Worm (Caenorhabditis elegans) whole organism, L1 larva: ENCODE results near the gene let-19.
A peak's percentile ranks its signal among the peaks of the same experiment; 100 is the strongest.

Source experiments
- C04F5.9 ChIP-seq: sonication (generic microtip); optimal IDR thresholded peaks from 2 replicates; lab custom pipeline; 2016; ENCODE audit warnings: missing genetic modification characterization, missing compliant biosample characterization
- C34B4.2 ChIP-seq: sonication (generic microtip); optimal IDR thresholded peaks from 2 replicates; lab custom pipeline; 2017; ENCODE audit warnings: mild to moderate bottlenecking, missing genetic modification characterization, missing compliant biosample characterization
- F16B12.6 ChIP-seq: fragments of 150-350 bp; optimal IDR thresholded peaks from 2 replicates; lab custom pipeline; 2014; ENCODE audit warnings: missing biosample characterization, missing genetic modification characterization
- aly-2 ChIP-seq: fragments of 150-350 bp; optimal IDR thresholded peaks from 2 replicates; lab custom pipeline; 2014; ENCODE audit warnings: missing biosample characterization, missing genetic modification characterization
- ama-1 ChIP-seq: fragments of 150-350 bp; optimal IDR thresholded peaks from 2 replicates; lab custom pipeline; 2014
- blmp-1 ChIP-seq: fragments of 150-350 bp; optimal IDR thresholded peaks from 2 replicates; lab custom pipeline; 2014; ENCODE audit warnings: missing biosample characterization, missing genetic modification characterization
- ceh-63 ChIP-seq: fragments of 200-800 bp; sonication (Bioruptor generic); optimal IDR thresholded peaks from 2 replicates; lab custom pipeline; 2018; ENCODE audit warnings: mild to moderate bottlenecking, missing genetic modification characterization, missing compliant biosample characterization
- ceh-8 ChIP-seq: fragments of 200-800 bp; sonication (Bioruptor generic); optimal IDR thresholded peaks from 2 replicates; lab custom pipeline; 2018; ENCODE audit warnings: mild to moderate bottlenecking, missing genetic modification characterization, moderate library complexity, missing compliant biosample characterization
- ceh-82 ChIP-seq, 3 experiments: fragments of 150-350 bp in 1 of 3; sonication (generic microtip) in 2 of 3; optimal IDR thresholded peaks; 2 replicates each; lab custom pipeline; 2014 to 2017; ENCODE audit warnings: missing biosample characterization in 3 of 3, missing genetic modification characterization in 3 of 3
- ceh-90 ChIP-seq: sonication (generic microtip); optimal IDR thresholded peaks from 2 replicates; lab custom pipeline; 2016; ENCODE audit warnings: missing genetic modification characterization, missing compliant biosample characterization
- efl-1 ChIP-seq, 4 experiments: fragments of 150-350 bp; optimal IDR thresholded peaks in 3 of 4; peaks in 1 of 4; 1 replicate in 1 of 4; 2 replicates in 3 of 4; lab custom pipeline; 2014; ENCODE audit warnings: missing biosample characterization in 2 of 4, missing genetic modification characterization in 2 of 4, missing genetic modification reagents in 2 of 4
- efl-3 ChIP-seq: fragments of 200-800 bp; sonication (Bioruptor generic); optimal IDR thresholded peaks from 2 replicates; lab custom pipeline; 2018; ENCODE audit warnings: mild to moderate bottlenecking, missing genetic modification characterization, missing compliant biosample characterization
- egl-27 ChIP-seq, 2 experiments: fragments of 150-350 bp in 1 of 2; sonication (generic microtip); optimal IDR thresholded peaks; 3 replicates each; lab custom pipeline; 2017 to 2018; ENCODE audit warnings: missing biosample characterization in 2 of 2, missing genetic modification characterization in 2 of 2, missing genetic modification reagents in 2 of 2
- elt-2 ChIP-seq: sonication (generic microtip); optimal IDR thresholded peaks from 2 replicates; lab custom pipeline; 2016; ENCODE audit warnings: missing genetic modification characterization, mild to moderate bottlenecking, inconsistent platforms, missing compliant biosample characterization, missing genetic modification reagents
- elt-3 ChIP-seq, 6 experiments: fragments of 150-350 bp in 1 of 6; sonication (generic microtip); optimal IDR thresholded peaks; 2 replicates each; lab custom pipeline; 2017 to 2018; ENCODE audit warnings: missing biosample characterization in 6 of 6, missing genetic modification characterization in 6 of 6, inconsistent platforms in 1 of 6
- ets-5 ChIP-seq: fragments of 200-800 bp; sonication (Bioruptor generic); IDR thresholded peaks from 2 replicates; pipeline ENCODE4 v1.3.6; 2022; ENCODE audit warnings: missing genetic modification characterization, missing compliant biosample characterization
- fkh-10 ChIP-seq: sonication (generic microtip); optimal IDR thresholded peaks from 2 replicates; lab custom pipeline; 2017; ENCODE audit warnings: missing biosample characterization, missing genetic modification reagents, missing genetic modification characterization
- fkh-4 ChIP-seq: sonication (generic microtip); optimal IDR thresholded peaks from 2 replicates; lab custom pipeline; 2016; ENCODE audit warnings: missing compliant biosample characterization, missing genetic modification characterization, borderline replicate concordance
- fos-1 ChIP-seq: fragments of 150-350 bp; optimal IDR thresholded peaks from 2 replicates; lab custom pipeline; 2014; ENCODE audit warnings: missing biosample characterization, missing genetic modification characterization
- hlh-4 ChIP-seq: sonication (generic microtip); optimal IDR thresholded peaks from 2 replicates; lab custom pipeline; 2016; ENCODE audit warnings: mild to moderate bottlenecking, missing genetic modification characterization, missing compliant biosample characterization
- hpl-2 ChIP-seq: fragments of 150-350 bp; optimal IDR thresholded peaks from 2 replicates; lab custom pipeline; 2014; ENCODE audit warnings: missing biosample characterization, missing genetic modification reagents, missing genetic modification characterization
- irx-1 ChIP-seq: sonication (generic microtip); optimal IDR thresholded peaks from 2 replicates; lab custom pipeline; 2016; ENCODE audit warnings: missing genetic modification characterization, missing compliant biosample characterization
- isw-1 ChIP-seq: fragments of 200-800 bp; sonication (Bioruptor generic); IDR thresholded peaks from 2 replicates; pipeline ENCODE4 v1.3.6; 2022; ENCODE audit warnings: missing genetic modification characterization, missing compliant biosample characterization
- lin-13 ChIP-seq: fragments of 150-350 bp; optimal IDR thresholded peaks from 2 replicates; lab custom pipeline; 2014; ENCODE audit warnings: missing biosample characterization, missing genetic modification reagents, missing genetic modification characterization
- lin-15B ChIP-seq: fragments of 150-350 bp; sonication (generic microtip); optimal IDR thresholded peaks from 3 replicates; lab custom pipeline; 2014; ENCODE audit warnings: missing biosample characterization, missing genetic modification characterization
- lir-3 ChIP-seq: sonication (generic microtip); optimal IDR thresholded peaks from 2 replicates; lab custom pipeline; 2016; ENCODE audit warnings: mild to moderate bottlenecking, missing genetic modification characterization, moderate library complexity, missing compliant biosample characterization; ENCODE audit not compliant: poor library complexity
- mab-9 ChIP-seq: fragments of 200-800 bp; sonication (Bioruptor generic); IDR thresholded peaks from 2 replicates; pipeline ENCODE4 v1.3.6; 2022; ENCODE audit warnings: missing genetic modification reagents, missing genetic modification characterization, missing compliant biosample characterization
- mdl-1 ChIP-seq, 2 experiments: fragments of 150-350 bp; optimal IDR thresholded peaks; 2 replicates each; lab custom pipeline; 2014 to 2017; ENCODE audit warnings: missing biosample characterization in 2 of 2, missing genetic modification characterization in 2 of 2, inconsistent platforms in 1 of 2
- mep-1 ChIP-seq: fragments of 150-350 bp; optimal IDR thresholded peaks from 2 replicates; lab custom pipeline; 2014; ENCODE audit warnings: missing biosample characterization, missing genetic modification characterization
- nhr-11 ChIP-seq: fragments of 150-350 bp; optimal IDR thresholded peaks from 2 replicates; lab custom pipeline; 2014; ENCODE audit warnings: missing biosample characterization, missing genetic modification characterization
- nhr-28 ChIP-seq: fragments of 150-350 bp; optimal IDR thresholded peaks from 2 replicates; lab custom pipeline; 2014; ENCODE audit warnings: missing biosample characterization, missing genetic modification characterization
- nhr-47 ChIP-seq: sonication (generic microtip); optimal IDR thresholded peaks from 2 replicates; lab custom pipeline; 2016; ENCODE audit warnings: mild to moderate bottlenecking, missing genetic modification characterization, moderate library complexity, missing compliant biosample characterization
- nhr-76 ChIP-seq: sonication (generic microtip); optimal IDR thresholded peaks from 2 replicates; lab custom pipeline; 2017; ENCODE audit warnings: missing biosample characterization, missing genetic modification characterization
- nhr-84 ChIP-seq: sonication (generic microtip); optimal IDR thresholded peaks from 2 replicates; lab custom pipeline; 2017; ENCODE audit warnings: missing biosample characterization, missing genetic modification characterization
- nhr-90 ChIP-seq: sonication (generic microtip); optimal IDR thresholded peaks from 2 replicates; lab custom pipeline; 2016; ENCODE audit warnings: mild to moderate bottlenecking, missing genetic modification characterization, missing compliant biosample characterization; ENCODE audit not compliant: poor library complexity
- pag-3 ChIP-seq: sonication (generic microtip); optimal IDR thresholded peaks from 2 replicates; lab custom pipeline; 2017; ENCODE audit warnings: missing genetic modification characterization, mild to moderate bottlenecking, missing compliant biosample characterization, antibody characterized with exemption, borderline replicate concordance; ENCODE audit not compliant: insufficient read depth
- pqm-1 ChIP-seq: sonication (generic microtip); optimal IDR thresholded peaks from 3 replicates; lab custom pipeline; 2017; ENCODE audit warnings: missing biosample characterization, missing genetic modification characterization
- rnt-1 ChIP-seq: sonication (generic microtip); optimal IDR thresholded peaks from 2 replicates; lab custom pipeline; 2016; ENCODE audit warnings: mild to moderate bottlenecking, missing genetic modification characterization, moderate library complexity, missing compliant biosample characterization
- skn-1 ChIP-seq: fragments of 150-350 bp; optimal IDR thresholded peaks from 2 replicates; lab custom pipeline; 2014; ENCODE audit warnings: missing biosample characterization, missing genetic modification characterization
- sptf-1 ChIP-seq: fragments of 150-350 bp; optimal IDR thresholded peaks from 2 replicates; lab custom pipeline; 2014; ENCODE audit warnings: missing biosample characterization, missing genetic modification characterization
- tbx-2 ChIP-seq: sonication (generic microtip); optimal IDR thresholded peaks from 2 replicates; lab custom pipeline; 2016; ENCODE audit warnings: missing genetic modification characterization, missing compliant biosample characterization
- unc-30 ChIP-seq: sonication (generic microtip); optimal IDR thresholded peaks from 2 replicates; lab custom pipeline; 2017; ENCODE audit warnings: missing biosample characterization, missing genetic modification characterization
- unc-62 ChIP-seq: fragments of 150-350 bp; optimal IDR thresholded peaks from 2 replicates; lab custom pipeline; 2014; ENCODE audit warnings: missing biosample characterization, missing genetic modification reagents, missing genetic modification characterization
- unc-86 ChIP-seq: sonication (generic microtip); optimal IDR thresholded peaks from 2 replicates; lab custom pipeline; 2016; ENCODE audit warnings: missing genetic modification characterization, missing compliant biosample characterization
- vab-15 ChIP-seq: sonication (generic microtip); optimal IDR thresholded peaks from 2 replicates; lab custom pipeline; 2017; ENCODE audit warnings: missing genotype, mild to moderate bottlenecking, missing genetic modification characterization, missing compliant biosample characterization
- xbp-1 ChIP-seq: sonication (generic microtip); optimal IDR thresholded peaks from 2 replicates; lab custom pipeline; 2016; ENCODE audit warnings: missing genetic modification characterization, missing compliant biosample characterization
- ztf-4 ChIP-seq: fragments of 150-350 bp; optimal IDR thresholded peaks from 2 replicates; lab custom pipeline; 2014; ENCODE audit warnings: missing biosample characterization, missing genetic modification characterization

let-19 gene

ce11 chrII:8813659-8814058, 42.9 kb downstream of the let-19 start (continued):
- TF ChIP-seq ama-1, result no peak
- no peak for TF ChIP-seq egl-27 (tag; optimal IDR thresholded peaks at IDR 0.05; lab: Kevin White, UChicago)
- TF ChIP-seq C04F5.9 (tag; lab: Kevin White, UChicago), result no peak
- peak; percentile 28 for TF ChIP-seq vab-15
- no peak for TF ChIP-seq lin-15B (tag; lab: Kevin White, UChicago)
- TF ChIP-seq unc-30 (tag; lab: Kevin White, UChicago), result no peak
- TF ChIP-seq nhr-47, result peak; percentile 51
- no peak for TF ChIP-seq isw-1 (GFP tag; lab: Robert Waterston, UW)
- TF ChIP-seq hpl-2 (GFP tag; lab: Kevin White, UChicago), result no peak
- no peak for TF ChIP-seq efl-1 (optimal IDR thresholded peaks at IDR 0.05; lab: Kevin White, UChicago)
- no peak for TF ChIP-seq efl-1 (GFP tag; optimal IDR thresholded peaks at IDR 0.05 in 1 of 2; lab: Kevin White, UChicago)
- TF ChIP-seq nhr-90, result peak; percentile 74
- peak; percentile 86 for TF ChIP-seq blmp-1 (tag; lab: Kevin White, UChicago)
- no peak for TF ChIP-seq ztf-4 (tag; lab: Kevin White, UChicago)
- TF ChIP-seq rnt-1 (tag; lab: Kevin White, UChicago), result no peak
- TF ChIP-seq nhr-28 (tag; lab: Kevin White, UChicago), result no peak
- TF ChIP-seq ceh-8, result no peak
- peak; percentile 73 for TF ChIP-seq tbx-2 (tag; lab: Kevin White, UChicago)
- TF ChIP-seq ceh-63 (GFP tag; lab: Kevin White, UChicago), result no peak
- no peak for TF ChIP-seq pqm-1 (tag; lab: Kevin White, UChicago)
- peak in 1 of 2 experiments; percentile 80 for TF ChIP-seq mdl-1 (tag; optimal IDR thresholded peaks at IDR 0.05; lab: Kevin White, UChicago)
- no peak for TF ChIP-seq nhr-76 (tag; lab: Kevin White, UChicago)
- peak; percentile 61 for TF ChIP-seq lir-3 (tag; lab: Kevin White, UChicago)
- TF ChIP-seq elt-2 (tag; lab: Kevin White, UChicago), result no peak
- peak; percentile 36 for TF ChIP-seq irx-1 (tag; lab: Kevin White, UChicago)
- TF ChIP-seq pag-3 (tag; lab: Kevin White, UChicago), result no peak
- peak; percentile 27 for TF ChIP-seq lin-13 (GFP tag; lab: Kevin White, UChicago)
- TF ChIP-seq mab-9 (GFP tag; lab: Robert Waterston, UW), result no peak
- TF ChIP-seq unc-62 (GFP tag; lab: Kevin White, UChicago), result no peak
- TF ChIP-seq F16B12.6 (tag; lab: Kevin White, UChicago), result no peak
- no peak for TF ChIP-seq ets-5 (GFP tag; lab: Robert Waterston, UW)
- peak in 1 of 3 experiments; percentile 5 for TF ChIP-seq ceh-82 (tag; optimal IDR thresholded peaks at IDR 0.05; lab: Kevin White, UChicago)
- no peak for TF ChIP-seq ceh-90 (tag; lab: Kevin White, UChicago)
- TF ChIP-seq fos-1 (tag; lab: Kevin White, UChicago), result no peak
- no peak for TF ChIP-seq nhr-84 (tag; lab: Kevin White, UChicago)
- peak in 5 of 6 experiments; percentile 79 to 95 (median 86) for TF ChIP-seq elt-3 (tag; optimal IDR thresholded peaks at IDR 0.05; lab: Kevin White, UChicago)
- no peak for TF ChIP-seq C34B4.2 (tag; lab: Kevin White, UChicago)
- TF ChIP-seq sptf-1 (tag; lab: Kevin White, UChicago), result no peak
- no peak for TF ChIP-seq aly-2 (tag; lab: Kevin White, UChicago)
- TF ChIP-seq mep-1 (tag; lab: Kevin White, UChicago), result peak; percentile 13
- no peak for TF ChIP-seq fkh-4

- no peak for TF ChIP-seq nhr-76 (tag; lab: Kevin White, UChicago)
- TF ChIP-seq nhr-84 (tag; lab: Kevin White, UChicago), result no peak
- no peak for TF ChIP-seq blmp-1 (tag; lab: Kevin White, UChicago)
- no peak for TF ChIP-seq hlh-4 (tag; lab: Kevin White, UChicago)
- no peak for TF ChIP-seq pqm-1 (tag; lab: Kevin White, UChicago)
- no peak for TF ChIP-seq nhr-47
- no peak for TF ChIP-seq irx-1 (tag; lab: Kevin White, UChicago)
- no peak for TF ChIP-seq egl-27 (tag; optimal IDR thresholded peaks at IDR 0.05; lab: Kevin White, UChicago)
- TF ChIP-seq skn-1 (tag; lab: Kevin White, UChicago), result no peak
- no peak for TF ChIP-seq hpl-2 (GFP tag; lab: Kevin White, UChicago)
- TF ChIP-seq fkh-4, result no peak
- TF ChIP-seq nhr-11 (tag; lab: Kevin White, UChicago), result no peak
- no peak for TF ChIP-seq fos-1 (tag; lab: Kevin White, UChicago)
- TF ChIP-seq fkh-10 (GFP tag; lab: Kevin White, UChicago), result no peak
- TF ChIP-seq C34B4.2 (tag; lab: Kevin White, UChicago), result no peak
- no peak for TF ChIP-seq ceh-82 (tag; optimal IDR thresholded peaks at IDR 0.05; lab: Kevin White, UChicago)
- no peak for TF ChIP-seq xbp-1 (tag; lab: Kevin White, UChicago)
- no peak for TF ChIP-seq lin-13 (GFP tag; lab: Kevin White, UChicago)
- no peak for TF ChIP-seq unc-86 (tag; lab: Kevin White, UChicago)
- TF ChIP-seq efl-3, result no peak
These were observed 43.5 kb downstream of the let-19 start for ce11 chrII:8814231-8814630.
